Worm (Caenorhabditis elegans): ENCODE results near the gene R12B2.2.

- TF ChIP-seq nhr-111 (GFP tag; optimal IDR thresholded peaks at IDR 0.05) (no peak), duxl-1 (tag; optimal IDR thresholded peaks at IDR 0.05; ENCODE audit: poor library complexity) (no peak)
Measured at ce11 chrIII:5814098-5814497, 7.3 kb downstream of the R12B2.2 start.

Data from whole organism, L4 larva.